Worm (Caenorhabditis elegans) whole organism, L3 larva: ENCODE measurements around the gene obr-2.

Experiments used
- ZK546.5 ChIP-seq: sonication (generic microtip); optimal IDR thresholded peaks from 2 replicates; lab custom pipeline; 2017; ENCODE audit warnings: missing biosample characterization, missing genetic modification characterization
- aly-2 ChIP-seq: fragments of 150-350 bp; optimal IDR thresholded peaks from 2 replicates; lab custom pipeline; 2014; ENCODE audit warnings: missing biosample characterization, missing genetic modification characterization
- ceh-16 ChIP-seq: sonication (generic microtip); optimal IDR thresholded peaks from 2 replicates; lab custom pipeline; 2017; ENCODE audit warnings: missing biosample characterization, missing genetic modification characterization
- ceh-82 ChIP-seq: fragments of 150-350 bp; optimal IDR thresholded peaks from 2 replicates; lab custom pipeline; 2014; ENCODE audit warnings: missing biosample characterization, missing genetic modification characterization
- daf-12 ChIP-seq: fragments of 150-350 bp; optimal IDR thresholded peaks from 2 replicates; lab custom pipeline; 2014; ENCODE audit warnings: missing biosample characterization, missing genetic modification reagents, missing genetic modification characterization
- egl-5 ChIP-seq: fragments of 150-350 bp; optimal IDR thresholded peaks from 2 replicates; lab custom pipeline; 2017; ENCODE audit warnings: missing biosample characterization, missing genetic modification reagents, missing genetic modification characterization, inconsistent platforms
- elt-1 ChIP-seq: fragments of 150-350 bp; optimal IDR thresholded peaks from 2 replicates; lab custom pipeline; 2014; ENCODE audit warnings: missing biosample characterization, missing genetic modification characterization
- elt-2 ChIP-seq: sonication (generic microtip); optimal IDR thresholded peaks from 2 replicates; lab custom pipeline; 2016; ENCODE audit warnings: missing genetic modification reagents, mild to moderate bottlenecking, missing genetic modification characterization, missing compliant biosample characterization
- elt-3 ChIP-seq, 3 experiments: fragments of 150-350 bp in 1 of 3; sonication (generic microtip) in 2 of 3; optimal IDR thresholded peaks; 2 replicates in 2 of 3; 4 replicates in 1 of 3; lab custom pipeline; 2014 to 2017; ENCODE audit warnings: missing biosample characterization in 3 of 3, missing genetic modification characterization in 3 of 3
- fkh-2 ChIP-seq: fragments of 150-350 bp; optimal IDR thresholded peaks from 2 replicates; lab custom pipeline; 2014; ENCODE audit warnings: missing biosample characterization, missing genetic modification reagents, missing genetic modification characterization
- fos-1 ChIP-seq: fragments of 150-350 bp; optimal IDR thresholded peaks from 2 replicates; lab custom pipeline; 2014; ENCODE audit warnings: missing biosample characterization, missing genetic modification characterization
- hmg-11 ChIP-seq: sonication (generic microtip); optimal IDR thresholded peaks from 2 replicates; lab custom pipeline; 2016; ENCODE audit warnings: missing genetic modification characterization, missing compliant biosample characterization
- lin-39 ChIP-seq: fragments of 150-350 bp; optimal IDR thresholded peaks from 2 replicates; lab custom pipeline; 2018; ENCODE audit warnings: missing biosample characterization, missing genetic modification reagents, missing genetic modification characterization
- lsy-12 ChIP-seq: sonication (generic microtip); optimal IDR thresholded peaks from 2 replicates; lab custom pipeline; 2016; ENCODE audit warnings: mild to moderate bottlenecking, missing genetic modification characterization, missing compliant biosample characterization
- mdl-1 ChIP-seq: fragments of 150-350 bp; optimal IDR thresholded peaks from 2 replicates; lab custom pipeline; 2014; ENCODE audit warnings: missing biosample characterization, missing genetic modification characterization
- mml-1 ChIP-seq: fragments of 150-350 bp; sonication (generic microtip); optimal IDR thresholded peaks from 3 replicates; lab custom pipeline; 2014; ENCODE audit warnings: missing biosample characterization, missing genetic modification characterization
- nfya-1 ChIP-seq: sonication (generic microtip); optimal IDR thresholded peaks from 2 replicates; lab custom pipeline; 2017; ENCODE audit warnings: missing genetic modification characterization, mild to moderate bottlenecking, missing compliant biosample characterization, antibody characterized with exemption, moderate library complexity; ENCODE audit not compliant: insufficient read depth
- nhr-12 ChIP-seq: fragments of 150-350 bp; optimal IDR thresholded peaks from 2 replicates; lab custom pipeline; 2014; ENCODE audit warnings: missing biosample characterization, missing genetic modification characterization
- nhr-23 ChIP-seq: fragments of 150-350 bp; optimal IDR thresholded peaks from 2 replicates; lab custom pipeline; 2014; ENCODE audit warnings: missing biosample characterization, missing genetic modification reagents, missing genetic modification characterization
- nhr-25 ChIP-seq: sonication (generic microtip); optimal IDR thresholded peaks from 2 replicates; lab custom pipeline; 2017; ENCODE audit warnings: missing biosample characterization, missing genetic modification characterization
- nhr-28 ChIP-seq: fragments of 150-350 bp; optimal IDR thresholded peaks from 2 replicates; lab custom pipeline; 2014; ENCODE audit warnings: missing biosample characterization, missing genetic modification characterization
- nhr-67 ChIP-seq: fragments of 150-350 bp; optimal IDR thresholded peaks from 2 replicates; lab custom pipeline; 2014; ENCODE audit warnings: missing biosample characterization, missing genetic modification characterization
- nhr-77 ChIP-seq: fragments of 150-350 bp; optimal IDR thresholded peaks from 2 replicates; lab custom pipeline; 2014; ENCODE audit warnings: missing biosample characterization, missing genetic modification characterization
- pha-4 ChIP-seq: fragments of 150-350 bp; optimal IDR thresholded peaks from 2 replicates; lab custom pipeline; 2014; ENCODE audit warnings: missing biosample characterization, missing genetic modification reagents, missing genetic modification characterization
- pqm-1 ChIP-seq: fragments of 150-350 bp; optimal IDR thresholded peaks from 2 replicates; lab custom pipeline; 2017; ENCODE audit warnings: missing biosample characterization, missing genetic modification characterization, inconsistent platforms
- sea-2 ChIP-seq: fragments of 150-350 bp; sonication (generic microtip); optimal IDR thresholded peaks from 4 replicates; lab custom pipeline; 2014; ENCODE audit warnings: missing biosample characterization, missing genetic modification reagents, missing genetic modification characterization
- snpc-4 ChIP-seq: fragments of 150-350 bp; optimal IDR thresholded peaks from 2 replicates; lab custom pipeline; 2014; ENCODE audit warnings: missing biosample characterization, missing genetic modification characterization
- tbx-2 ChIP-seq: sonication (generic microtip); optimal IDR thresholded peaks from 2 replicates; lab custom pipeline; 2016; ENCODE audit warnings: mild to moderate bottlenecking, missing genetic modification characterization, missing compliant biosample characterization
- unc-39 ChIP-seq: sonication (generic microtip); optimal IDR thresholded peaks from 4 replicates; lab custom pipeline; 2017; ENCODE audit warnings: missing biosample characterization, missing genetic modification characterization
- unc-62 ChIP-seq: fragments of 150-350 bp; sonication (generic microtip); optimal IDR thresholded peaks from 4 replicates; lab custom pipeline; 2014; ENCODE audit warnings: missing biosample characterization, missing genetic modification reagents, missing genetic modification characterization
- zag-1 ChIP-seq: fragments of 150-350 bp; optimal IDR thresholded peaks from 2 replicates; lab custom pipeline; 2014; ENCODE audit warnings: missing biosample characterization, missing genetic modification characterization
- ztf-4 ChIP-seq: fragments of 150-350 bp; optimal IDR thresholded peaks from 2 replicates; lab custom pipeline; 2014; ENCODE audit warnings: missing biosample characterization, missing genetic modification characterization

Gene obr-2

ce11 chrV:15057724-15058123, 43.7 kb upstream of the obr-2 start:
- no peak for TF ChIP-seq pqm-1 (tag; lab: Kevin White, UChicago)
- no peak for TF ChIP-seq sea-2 (GFP tag; lab: Kevin White, UChicago)
- TF ChIP-seq fos-1 (tag; lab: Kevin White, UChicago): no peak
- TF ChIP-seq ceh-82 (tag; lab: Kevin White, UChicago): no peak
- no peak for TF ChIP-seq nhr-28 (tag; lab: Kevin White, UChicago)
- TF ChIP-seq unc-39 (tag; lab: Kevin White, UChicago): no peak
- no peak for TF ChIP-seq fkh-2 (tag; lab: Kevin White, UChicago)
- no peak for TF ChIP-seq elt-1 (tag; lab: Kevin White, UChicago)
- no peak for TF ChIP-seq tbx-2
- TF ChIP-seq mdl-1: no peak

- TF ChIP-seq aly-2 (tag; lab: Kevin White, UChicago) (no peak), nhr-12 (no peak), elt-1 (tag; lab: Kevin White, UChicago) (no peak), nhr-67 (tag; lab: Kevin White, UChicago) (no peak)
Measured at ce11 chrV:15056346-15056839, 42.3 kb upstream of the obr-2 start.

ce11 chrV:15055873-15056272, 41.8 kb upstream of the obr-2 start, which contains the start of gene C25D7.16:
Gene C25D7.16, plus strand, starts transcription at chrV:15056173.
- TF ChIP-seq nfya-1 (tag; lab: Kevin White, UChicago) (no peak), nhr-28 (tag; lab: Kevin White, UChicago) (no peak), zag-1 (tag; lab: Kevin White, UChicago) (no peak), unc-62 (GFP tag; lab: Kevin White, UChicago) (no peak)

- TF ChIP-seq nhr-77 (tag; lab: Kevin White, UChicago): no peak
- no peak for TF ChIP-seq lin-39 (tag; lab: Kevin White, UChicago)
Measured at ce11 chrV:15054733-15055132, 40.7 kb upstream of the obr-2 start.

ce11 chrV:15052368-15052767, 38.3 kb upstream of the obr-2 start, which contains the start of the genes fbxa-82 and C25D7.5:
Gene fbxa-82, minus strand, starts transcription at chrV:15052530.
Gene C25D7.5, plus strand, starts transcription at chrV:15052650.
- TF ChIP-seq hmg-11 (tag; lab: Kevin White, UChicago) (no peak), zag-1 (tag; lab: Kevin White, UChicago) (no peak), mml-1 (tag; lab: Kevin White, UChicago) (no peak), ZK546.5 (tag; lab: Kevin White, UChicago) (no peak), ztf-4 (tag; lab: Kevin White, UChicago) (no peak), ceh-82 (tag; lab: Kevin White, UChicago) (no peak), egl-5 (tag; lab: Kevin White, UChicago) (no peak), elt-2 (tag; lab: Kevin White, UChicago) (peak; percentile 28), nhr-25 (tag; lab: Kevin White, UChicago) (no peak), snpc-4 (no peak), lsy-12 (tag; lab: Kevin White, UChicago) (no peak), elt-3 (tag; optimal IDR thresholded peaks at IDR 0.05; lab: Kevin White, UChicago) (no peak), pha-4 (tag; lab: Kevin White, UChicago) (peak; percentile 31), mdl-1 (no peak), sea-2 (GFP tag; lab: Kevin White, UChicago) (no peak), ceh-16 (tag; lab: Kevin White, UChicago) (no peak), nhr-28 (tag; lab: Kevin White, UChicago) (no peak), nhr-77 (tag; lab: Kevin White, UChicago) (no peak), pqm-1 (tag; lab: Kevin White, UChicago) (peak; percentile 41), lin-39 (tag; lab: Kevin White, UChicago) (no peak), nfya-1 (tag; lab: Kevin White, UChicago) (no peak), unc-39 (tag; lab: Kevin White, UChicago) (no peak), nhr-23 (tag; lab: Kevin White, UChicago) (no peak), daf-12 (tag; lab: Kevin White, UChicago) (no peak)
